Fruit fly (Drosophila melanogaster): ENCODE data around the gene ND-13B.

dm6 chr3L:10657311-10657710 is 36.6 kb downstream of the ND-13B start:
- TF ChIP-seq Mnt (GFP tag; optimal IDR thresholded peaks at IDR 0.05), result no peak
- no peak for TF ChIP-seq Crg-1 (GFP tag; optimal IDR thresholded peaks at IDR 0.05)
- TF ChIP-seq kay (GFP tag; ENCODE audit: borderline replicate concordance), result no peak
- no peak for TF ChIP-seq tj (GFP tag; optimal IDR thresholded peaks at IDR 0.05)
- TF ChIP-seq pad (GFP tag; optimal IDR thresholded peaks at IDR 0.05), result no peak
- TF ChIP-seq CG7045 (GFP tag; optimal IDR thresholded peaks at IDR 0.05), result no peak
- TF ChIP-seq CG7101 (tag; optimal IDR thresholded peaks at IDR 0.05), result no peak
- TF ChIP-seq bab1 (GFP tag; optimal IDR thresholded peaks at IDR 0.05), result no peak
- no peak for TF ChIP-seq CG12768 (GFP tag; optimal IDR thresholded peaks at IDR 0.05)
- no peak for TF ChIP-seq CG11617 (GFP tag; optimal IDR thresholded peaks at IDR 0.05)
